Worm (Caenorhabditis elegans): Measurements from ENCODE around the gene T10G3.8.
"Not testable (repeated sequence)": the region's sequence is repeated elsewhere in the genome, so short reads cannot be mapped to it uniquely, and the experiment has no call there.

T10G3.8 gene

ce11 chrV:13462974-13463373 lies 13.3 kb downstream of the T10G3.8 start, which contains the start of gene frm-10:
TSS of gene frm-10 (plus strand) at chrV:13463207.
- TF ChIP-seq unc-62 (GFP tag; optimal IDR thresholded peaks at IDR 0.05): no peak

DNA sequence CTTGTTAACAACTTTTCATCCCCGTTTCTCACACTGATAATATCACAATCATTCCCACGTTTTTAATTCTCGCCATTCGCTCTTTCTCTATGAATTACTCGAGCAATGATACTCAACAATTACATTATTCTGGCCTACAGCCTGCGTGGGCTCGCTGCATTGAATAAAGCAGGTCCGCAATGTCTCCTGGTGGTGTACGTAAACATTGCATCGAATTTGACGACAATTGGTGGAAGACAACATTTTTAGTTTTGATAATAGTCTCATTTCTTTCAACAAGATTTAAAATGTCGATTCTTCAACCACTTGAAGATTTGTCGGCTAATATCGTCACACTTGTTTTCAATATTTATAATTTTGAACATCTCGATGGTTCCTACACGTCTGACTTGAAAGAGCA lies 16.9 kb downstream of the T10G3.8 start, which contains the start of gene bath-39:
TSS of gene bath-39 (plus strand) at position 137 of the 400 bp plus-strand sequence.
- no peak for TF ChIP-seq unc-62 (GFP tag; optimal IDR thresholded peaks at IDR 0.05)

DNA sequence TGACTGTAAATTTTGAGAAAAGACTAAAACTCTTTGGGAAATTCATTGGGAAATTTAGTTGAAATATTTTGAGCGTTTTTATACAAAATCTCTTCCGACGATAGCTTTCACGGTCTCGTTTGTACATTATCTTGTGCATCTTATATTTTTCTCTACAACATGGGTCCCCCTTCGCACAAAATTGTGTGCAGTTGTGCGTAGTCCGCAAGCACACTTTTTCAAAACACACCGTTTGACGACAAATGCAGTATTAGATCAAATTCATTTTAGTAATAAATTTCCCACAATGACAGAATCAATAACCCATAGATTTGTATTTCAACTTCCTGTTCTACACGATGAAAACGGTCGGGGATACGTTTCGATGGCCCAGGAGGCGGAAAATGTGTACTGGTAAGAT lies 18.4 kb downstream of the T10G3.8 start, which contains the start of gene F25H9.2:
TSS of gene F25H9.2 (plus strand) at position 226 of the 400 bp plus-strand sequence.
- TF ChIP-seq unc-62 (GFP tag; optimal IDR thresholded peaks at IDR 0.05): no peak

DNA sequence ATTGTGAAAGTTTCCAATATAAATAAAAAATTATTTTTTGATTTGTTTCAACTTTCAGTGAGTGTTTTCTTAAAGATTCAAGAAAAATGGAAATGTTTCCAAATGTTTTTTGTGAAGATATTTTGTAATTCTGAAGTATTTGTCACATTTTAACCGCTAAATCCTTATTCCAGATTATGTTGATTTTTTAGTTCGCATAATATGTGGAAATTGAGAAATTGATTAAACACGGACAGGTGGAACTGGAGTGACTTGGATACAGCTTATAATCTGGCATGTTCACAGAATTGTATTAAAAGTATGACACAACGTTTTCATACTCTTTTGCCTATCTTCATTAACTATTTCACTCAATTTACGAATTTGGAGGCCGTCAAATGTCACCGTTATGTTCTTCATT lies 20.8 kb downstream of the T10G3.8 start, which contains the start of gene lurp-3:
TSS of gene lurp-3 (plus strand) at position 301 of the 400 bp plus-strand sequence.
- no peak for TF ChIP-seq unc-62 (GFP tag; optimal IDR thresholded peaks at IDR 0.05)

- no peak for TF ChIP-seq unc-62 (GFP tag; optimal IDR thresholded peaks at IDR 0.05)
These were observed 22.9 kb downstream of the T10G3.8 start, which contains the start of gene lurp-2 for ce11 chrV:13453334-13453733. TSS of gene lurp-2 (plus strand) at chrV:13453634.

ce11 chrV:13445229-13445949 lies 30.9 kb downstream of the T10G3.8 start, which contains the start of gene Y2H9A.4:
TSS of gene Y2H9A.4 (plus strand) at chrV:13445899.
- TF ChIP-seq unc-62 (GFP tag; optimal IDR thresholded peaks at IDR 0.05): no peak

ce11 chrV:13443535-13443934 lies 32.7 kb downstream of the T10G3.8 start, which contains the start of gene Y2H9A.6:
TSS of gene Y2H9A.6 (plus strand) at chrV:13443835.
- TF ChIP-seq unc-62 (GFP tag; optimal IDR thresholded peaks at IDR 0.05): not testable (repeated sequence)

- TF ChIP-seq unc-62 (GFP tag; optimal IDR thresholded peaks at IDR 0.05): no peak
These were observed 33.4 kb downstream of the T10G3.8 start for ce11 chrV:13442819-13443218.

- no peak for TF ChIP-seq unc-62 (GFP tag; optimal IDR thresholded peaks at IDR 0.05)
These were observed 34.6 kb downstream of the T10G3.8 start, which contains the start of gene col-162 for ce11 chrV:13441661-13442060. TSS of gene col-162 (plus strand) at chrV:13441961.

ce11 chrV:13437473-13438074 lies 38.7 kb downstream of the T10G3.8 start, which contains the start of gene mes-4:
TSS of gene mes-4 (minus strand) at chrV:13437545.
- no peak for TF ChIP-seq unc-62 (GFP tag; optimal IDR thresholded peaks at IDR 0.05)

ce11 chrV:13432364-13432763 lies 43.9 kb downstream of the T10G3.8 start, which contains the start of gene srd-17:
TSS of gene srd-17 (minus strand) at chrV:13432714.
- no peak for TF ChIP-seq unc-62 (GFP tag; optimal IDR thresholded peaks at IDR 0.05)

DNA sequence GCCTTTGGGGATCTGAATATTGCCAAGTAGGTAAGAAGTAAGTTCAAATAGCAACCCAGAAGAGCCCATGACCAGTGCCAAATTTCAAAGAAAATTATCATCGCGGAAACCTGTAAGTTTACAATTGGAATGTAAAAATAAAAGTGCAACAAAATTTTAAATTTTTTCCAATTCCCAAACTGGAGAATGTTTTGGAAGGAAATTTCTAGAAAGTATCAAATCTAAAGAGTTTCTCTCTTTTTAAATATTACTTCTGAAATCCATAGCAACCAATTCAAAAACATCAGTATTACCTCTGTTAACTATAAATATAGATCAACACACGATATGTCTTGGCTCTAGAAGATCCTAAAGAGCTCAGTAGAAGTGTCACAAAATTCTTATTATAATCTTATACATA lies 47.6 kb downstream of the T10G3.8 start, which contains the start of gene srd-19:
TSS of gene srd-19 (minus strand) at position 101 of the 400 bp plus-strand sequence.
- TF ChIP-seq unc-62 (GFP tag; optimal IDR thresholded peaks at IDR 0.05): no peak

DNA sequence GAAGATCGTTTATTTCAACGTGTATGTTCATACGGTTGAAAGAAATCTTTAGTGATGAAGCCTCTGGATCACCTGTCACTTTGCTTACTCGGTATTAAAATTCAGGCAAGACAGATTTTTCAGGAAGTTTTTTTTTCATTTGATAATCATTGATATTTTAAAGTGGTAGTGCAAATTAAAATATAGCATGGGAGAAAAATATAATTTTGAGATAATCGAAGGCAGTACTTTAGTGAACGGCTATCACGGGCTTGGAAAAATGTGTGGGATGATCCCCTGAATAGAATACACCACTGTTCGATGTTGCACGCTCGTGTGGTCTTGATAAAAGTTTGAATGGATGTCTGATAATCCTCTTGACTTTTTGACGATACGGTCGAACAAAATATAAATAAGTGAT lies 48.9 kb downstream of the T10G3.8 start:
- no peak for TF ChIP-seq unc-62 (GFP tag; optimal IDR thresholded peaks at IDR 0.05)

ce11 chrV:13426764-13427163 lies 49.5 kb downstream of the T10G3.8 start, which contains the start of gene srd-18:
TSS of gene srd-18 (minus strand) at chrV:13426864.
- no peak for TF ChIP-seq unc-62 (GFP tag; optimal IDR thresholded peaks at IDR 0.05)

ce11 chrV:13423608-13424007 lies 52.6 kb downstream of the T10G3.8 start, which contains the start of gene srv-10:
TSS of gene srv-10 (plus strand) at chrV:13423908.
- no peak for TF ChIP-seq unc-62 (GFP tag; optimal IDR thresholded peaks at IDR 0.05)
